Fruit fly (Drosophila melanogaster): Measurements from ENCODE around the gene Nfs1.

The Nfs1 gene

DNA sequence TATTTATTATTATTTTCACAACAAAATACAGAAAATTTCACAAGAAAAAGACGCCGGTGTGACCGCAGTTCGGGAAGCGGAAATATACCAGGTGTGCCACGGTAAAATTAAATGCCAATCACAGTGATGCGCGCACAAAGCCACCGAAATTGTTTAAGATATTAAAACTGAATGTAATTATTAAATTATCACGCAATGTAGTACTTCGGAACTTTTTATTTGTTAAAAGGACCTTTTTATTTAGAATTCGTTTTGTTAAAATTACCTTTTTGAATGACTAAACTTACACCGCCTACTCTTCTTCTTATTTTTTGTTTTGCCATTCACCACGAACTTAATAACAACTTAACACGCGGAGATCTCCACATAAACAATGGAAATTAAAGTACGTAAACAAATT, 11.5 kb upstream of the Nfs1 start, which contains the start of the genes CG6686 and CG34163 (continued):
- TF ChIP-seq jumu (GFP tag; optimal IDR thresholded peaks at IDR 0.05) (peak; percentile 53), CG13296 (GFP tag; optimal IDR thresholded peaks at IDR 0.05) (peak; percentile 3), caup (GFP tag; optimal IDR thresholded peaks at IDR 0.05; ENCODE audit: severe bottlenecking) (peak; percentile 8), CG9876 (GFP tag; optimal IDR thresholded peaks at IDR 0.05) (peak; percentile 9), NfI (GFP tag; optimal IDR thresholded peaks at IDR 0.05) (peak; percentile 35), CG15514 (GFP tag; optimal IDR thresholded peaks at IDR 0.05) (peak; percentile 49), CG10147 (GFP tag; optimal IDR thresholded peaks at IDR 0.05) (peak; percentile 28), slbo (GFP tag; IDR thresholded peaks at IDR 0.05) (peak; percentile 66; the same call in 1 of the 2 replicates), Trl (optimal IDR thresholded peaks at IDR 0.05) (no peak), Trl (GFP tag; optimal IDR thresholded peaks at IDR 0.05) (no peak), Lhr (GFP tag; optimal IDR thresholded peaks at IDR 0.05) (peak; percentile 64), ab (GFP tag; optimal IDR thresholded peaks at IDR 0.05) (no peak), Usf (GFP tag; optimal IDR thresholded peaks at IDR 0.05) (no peak), Chrac-16 (GFP tag; optimal IDR thresholded peaks at IDR 0.05) (peak; percentile 33), CG1603 (tag; optimal IDR thresholded peaks at IDR 0.05) (peak; percentile 29), Fer1 (GFP tag; optimal IDR thresholded peaks at IDR 0.05) (no peak), rib (GFP tag; IDR thresholded peaks at IDR 0.05) (no peak), CG14441 (GFP tag; IDR thresholded peaks at IDR 0.05) (peak; percentile 41; the same call in 1 of the 2 replicates), PHDP (tag; optimal IDR thresholded peaks at IDR 0.05) (peak; percentile 6), Dref (GFP tag; IDR thresholded peaks at IDR 0.05) (no peak), Dp (GFP tag; optimal IDR thresholded peaks at IDR 0.05) (peak; percentile 43), MESR4 (GFP tag; optimal IDR thresholded peaks at IDR 0.05) (peak; percentile 0), CG7987 (GFP tag; optimal IDR thresholded peaks at IDR 0.05) (no peak), ash1 (GFP tag; optimal IDR thresholded peaks at IDR 0.05) (no peak), Rx (GFP tag; IDR thresholded peaks at IDR 0.05) (no peak), ac (GFP tag; optimal IDR thresholded peaks at IDR 0.05) (no peak), sisA (GFP tag; IDR thresholded peaks at IDR 0.05) (peak; percentile 39; the same call in 1 of the 2 replicates), CG1832 (GFP tag; optimal IDR thresholded peaks at IDR 0.05) (no peak), maf-S (GFP tag; optimal IDR thresholded peaks at IDR 0.05) (peak; percentile 30), sug (tag; optimal IDR thresholded peaks at IDR 0.05) (peak; percentile 54), HLHmδ (GFP tag; optimal IDR thresholded peaks at IDR 0.05) (no peak), Abd-B (GFP tag; optimal IDR thresholded peaks at IDR 0.05) (peak; percentile 46), NFAT (GFP tag; IDR thresholded peaks at IDR 0.05) (no peak), CG15479 (GFP tag; optimal IDR thresholded peaks at IDR 0.05) (no peak), CG8388 (GFP tag; optimal IDR thresholded peaks at IDR 0.05) (no peak), Vsx1 (GFP tag; optimal IDR thresholded peaks at IDR 0.05) (no peak), phol (tag; optimal IDR thresholded peaks at IDR 0.05) (peak; percentile 68), CG14667 (GFP tag; IDR thresholded peaks at IDR 0.05) (peak; percentile 20; the same call in 1 of the 2 replicates), Dip3 (GFP tag; optimal IDR thresholded peaks at IDR 0.05) (peak; percentile 56), amos (GFP tag; IDR thresholded peaks at IDR 0.05; ENCODE audit: partially characterized antibody) (0 out of 2 replicates have a peak, but pooled peaks have one; percentile 12), CG18764 (GFP tag; optimal IDR thresholded peaks at IDR 0.05) (peak; percentile 14), HLH54F (GFP tag; optimal IDR thresholded peaks at IDR 0.05) (peak; percentile 42), Drgx (GFP tag; IDR thresholded peaks at IDR 0.05) (no peak), CG6854 (GFP tag; optimal IDR thresholded peaks at IDR 0.05) (no peak), CG13894 (tag; optimal IDR thresholded peaks at IDR 0.05) (peak; percentile 54), Adf1 (GFP tag; IDR thresholded peaks at IDR 0.05) (no peak), Stat92E (GFP tag; optimal IDR thresholded peaks at IDR 0.05) (peak in 1 of 3 experiments; percentile 38), E2f2 (GFP tag; IDR thresholded peaks at IDR 0.05) (peak; percentile 64), NC2α (GFP tag; optimal IDR thresholded peaks at IDR 0.05) (no peak), kni (GFP tag; optimal IDR thresholded peaks at IDR 0.05) (no peak)

All from whole organism, embryonic.